Fruit fly (Drosophila melanogaster) whole organism, embryonic: ENCODE results near the gene CG15894.

Experiments used
- CG10321 ChIP-seq: fragments of 200-800 bp; sonication (Bioruptor generic); IDR thresholded peaks from 2 replicates; pipeline ENCODE4 v1.3.6; 2022; ENCODE audit warnings: missing biosample characterization, missing genetic modification characterization
- CG10462 ChIP-seq: fragments of 200-800 bp; sonication (Bioruptor generic); optimal IDR thresholded peaks from 2 replicates; lab custom pipeline; 2016; ENCODE audit warnings: missing biosample characterization, missing genetic modification characterization
- CG13123 ChIP-seq: fragments of 200-800 bp; sonication (Bioruptor generic); optimal IDR thresholded peaks from 2 replicates; lab custom pipeline; 2016; ENCODE audit warnings: missing biosample characterization, missing genetic modification characterization
- CG14710 ChIP-seq: fragments of 200-800 bp; sonication (Bioruptor generic); optimal IDR thresholded peaks from 3 replicates; lab custom pipeline; 2019; ENCODE audit warnings: missing biosample characterization, mild to moderate bottlenecking, missing genetic modification characterization, moderate library complexity
- CG15601 ChIP-seq: fragments of 200-800 bp; sonication (Bioruptor generic); optimal IDR thresholded peaks from 3 replicates; lab custom pipeline; 2019; ENCODE audit warnings: missing biosample characterization, mild to moderate bottlenecking, missing genetic modification characterization, moderate library complexity
- CG1832 ChIP-seq: fragments of 200-800 bp; sonication (Bioruptor generic); optimal IDR thresholded peaks from 2 replicates; lab custom pipeline; 2017; ENCODE audit warnings: missing biosample characterization, mild to moderate bottlenecking, missing genetic modification characterization, inconsistent platforms
- CG18599 ChIP-seq: fragments of 200-800 bp; sonication (Bioruptor generic); optimal IDR thresholded peaks from 3 replicates; lab custom pipeline; 2017; ENCODE audit warnings: missing biosample characterization, missing genetic modification characterization, mild to moderate bottlenecking, moderate library complexity, missing genetic modification reagents
- CG30403 ChIP-seq: fragments of 200-800 bp; sonication (Bioruptor generic); optimal IDR thresholded peaks from 3 replicates; lab custom pipeline; 2016; ENCODE audit warnings: missing biosample characterization, missing genetic modification characterization
- CG32532 ChIP-seq: fragments of 200-800 bp; sonication (Bioruptor generic); IDR thresholded peaks from 2 replicates; pipeline ENCODE4 v1.3.6; 2022; ENCODE audit warnings: missing biosample characterization, missing genetic modification characterization
- CG33557 ChIP-seq: fragments of 200-800 bp; sonication (Bioruptor generic); optimal IDR thresholded peaks from 2 replicates; lab custom pipeline; 2019; ENCODE audit warnings: missing biosample characterization, mild to moderate bottlenecking, missing genetic modification characterization, moderate library complexity
- CG34422 ChIP-seq: fragments of 200-800 bp; sonication (Bioruptor generic); IDR thresholded peaks from 3 replicates; pipeline ENCODE4 v1.3.6; 2022; ENCODE audit warnings: missing biosample characterization, missing genetic modification characterization
- CG4404 ChIP-seq: fragments of 200-800 bp; sonication (Bioruptor generic); IDR thresholded peaks from 2 replicates; pipeline ENCODE4 v1.3.6; 2022; ENCODE audit warnings: missing biosample characterization, missing genetic modification characterization
- CG4730 ChIP-seq: fragments of 200-800 bp; sonication (Bioruptor generic); IDR thresholded peaks from 2 replicates; pipeline ENCODE4 v1.3.6; 2022; ENCODE audit warnings: missing biosample characterization, missing genetic modification characterization
- CG4854 ChIP-seq: fragments of 200-800 bp; sonication (Bioruptor generic); optimal IDR thresholded peaks from 2 replicates; lab custom pipeline; 2016; ENCODE audit warnings: missing biosample characterization, missing genetic modification characterization, inconsistent platforms
- CG5245 ChIP-seq: fragments of 200-800 bp; sonication (Bioruptor generic); optimal IDR thresholded peaks from 3 replicates; lab custom pipeline; 2016; ENCODE audit warnings: missing biosample characterization, missing genetic modification characterization
- CG7556 ChIP-seq: fragments of 200-800 bp; sonication (Bioruptor generic); optimal IDR thresholded peaks from 2 replicates; lab custom pipeline; 2017; ENCODE audit warnings: missing biosample characterization, mild to moderate bottlenecking, missing genetic modification characterization
- CG7745 ChIP-seq: fragments of 200-800 bp; sonication (Bioruptor generic); optimal IDR thresholded peaks from 2 replicates; lab custom pipeline; 2018; ENCODE audit warnings: missing biosample characterization, mild to moderate bottlenecking, missing genetic modification characterization, moderate library complexity
- CG7987 ChIP-seq: fragments of 200-800 bp; sonication (Bioruptor generic); optimal IDR thresholded peaks from 2 replicates; lab custom pipeline; 2018; ENCODE audit warnings: missing biosample characterization, mild to moderate bottlenecking, missing genetic modification characterization, moderate library complexity
- CG9215 ChIP-seq: fragments of 200-800 bp; sonication (Bioruptor generic); IDR thresholded peaks from 2 replicates; pipeline ENCODE4 v1.3.6; 2022; ENCODE audit warnings: missing biosample characterization, missing genetic modification characterization
- Dad ChIP-seq: fragments of 200-800 bp; sonication (Bioruptor generic); optimal IDR thresholded peaks from 3 replicates; lab custom pipeline; 2016; ENCODE audit warnings: missing biosample characterization, missing genetic modification characterization
- Dbx ChIP-seq: fragments of 200-800 bp; sonication (Bioruptor generic); IDR thresholded peaks from 3 replicates; pipeline ENCODE4 v1.3.6; 2022; ENCODE audit warnings: missing biosample characterization, missing genetic modification characterization
- Dref ChIP-seq: fragments of 200-800 bp; sonication (Bioruptor generic); IDR thresholded peaks from 2 replicates; pipeline ENCODE4 v1.3.6; 2022; ENCODE audit warnings: missing biosample characterization, missing genetic modification characterization
- Fer1 ChIP-seq: fragments of 200-800 bp; sonication (Bioruptor generic); optimal IDR thresholded peaks from 2 replicates; lab custom pipeline; 2017; ENCODE audit warnings: missing biosample characterization, mild to moderate bottlenecking, missing genetic modification characterization
- H2.0 ChIP-seq: fragments of 200-800 bp; sonication (Bioruptor generic); IDR thresholded peaks from 2 replicates; pipeline ENCODE4 v1.3.6; 2022; ENCODE audit warnings: missing biosample characterization, missing genetic modification characterization
- Kr ChIP-seq: fragments of 200-800 bp; sonication (Bioruptor generic); optimal IDR thresholded peaks from 2 replicates; lab custom pipeline; 2017; ENCODE audit warnings: missing biosample characterization, mild to moderate bottlenecking, missing genetic modification characterization
- Lhr ChIP-seq: fragments of 200-800 bp; sonication (Bioruptor generic); optimal IDR thresholded peaks from 3 replicates; lab custom pipeline; 2017; ENCODE audit warnings: mild to moderate bottlenecking, missing biosample characterization, missing genetic modification reagents, missing genetic modification characterization
- Lpt ChIP-seq: fragments of >200 bp; optimal IDR thresholded peaks from 2 replicates; lab custom pipeline; 2018; ENCODE audit warnings: missing biosample characterization, missing genetic modification characterization
- MBD-R2 ChIP-seq: fragments of 200-800 bp; sonication (Bioruptor generic); IDR thresholded peaks from 2 replicates; pipeline ENCODE4 v1.3.6; 2022; ENCODE audit warnings: missing biosample characterization, missing genetic modification characterization
- NC2α ChIP-seq: fragments of 200-800 bp; sonication (Bioruptor generic); optimal IDR thresholded peaks from 2 replicates; lab custom pipeline; 2016; ENCODE audit warnings: missing biosample characterization, missing genetic modification characterization
- NC2β ChIP-seq: fragments of 200-800 bp; sonication (Bioruptor generic); optimal IDR thresholded peaks from 2 replicates; lab custom pipeline; 2016; ENCODE audit warnings: missing biosample characterization, missing genetic modification characterization
- Xbp1 ChIP-seq: fragments of 200-800 bp; sonication (Bioruptor generic); optimal IDR thresholded peaks from 3 replicates; lab custom pipeline; 2016; ENCODE audit warnings: missing biosample characterization, mild to moderate bottlenecking, missing genetic modification characterization
- aop ChIP-seq: fragments of 200-800 bp; sonication (Bioruptor generic); IDR thresholded peaks from 2 replicates; pipeline ENCODE4 v1.3.6; 2022; ENCODE audit warnings: missing biosample characterization, missing genetic modification characterization
- ash1 ChIP-seq: fragments of 200-800 bp; sonication (Bioruptor generic); optimal IDR thresholded peaks from 2 replicates; lab custom pipeline; 2018; ENCODE audit warnings: missing biosample characterization, mild to moderate bottlenecking, missing genetic modification characterization
- bigmax ChIP-seq: fragments of 200-800 bp; sonication (Bioruptor generic); optimal IDR thresholded peaks from 2 replicates; lab custom pipeline; 2018; ENCODE audit warnings: missing biosample characterization, mild to moderate bottlenecking, missing genetic modification characterization
- btn ChIP-seq: fragments of 200-800 bp; sonication (Bioruptor generic); optimal IDR thresholded peaks from 2 replicates; lab custom pipeline; 2016; ENCODE audit warnings: missing biosample characterization, missing genetic modification characterization
- cg ChIP-seq: fragments of 200-800 bp; sonication (Bioruptor generic); optimal IDR thresholded peaks from 3 replicates; lab custom pipeline; 2019; ENCODE audit warnings: missing biosample characterization, mild to moderate bottlenecking, missing genetic modification characterization, moderate library complexity
- ci ChIP-seq: fragments of 200-800 bp; sonication (Bioruptor generic); IDR thresholded peaks from 3 replicates; pipeline ENCODE4 v1.3.6; 2022; ENCODE audit warnings: missing biosample characterization, missing genetic modification characterization
- cwo ChIP-seq: fragments of 200-800 bp; sonication (Bioruptor generic); optimal IDR thresholded peaks from 3 replicates; lab custom pipeline; 2017; ENCODE audit warnings: missing biosample characterization, missing genetic modification characterization, mild to moderate bottlenecking, moderate library complexity, missing genetic modification reagents
- danr ChIP-seq: fragments of 200-800 bp; sonication (Bioruptor generic); IDR thresholded peaks from 2 replicates; pipeline ENCODE4 v1.3.6; 2022; ENCODE audit warnings: missing biosample characterization, missing genetic modification characterization
- eve ChIP-seq, 2 experiments: fragments of >200 bp; optimal IDR thresholded peaks; 2 replicates each; lab custom pipeline; 2017; ENCODE audit warnings: missing biosample characterization in 2 of 2, missing genetic modification characterization in 2 of 2
- fd102C ChIP-seq: fragments of 200-800 bp; sonication (Bioruptor generic); optimal IDR thresholded peaks from 2 replicates; lab custom pipeline; 2018; ENCODE audit warnings: missing biosample characterization, mild to moderate bottlenecking, missing genetic modification characterization, moderate library complexity
- fd96Cb ChIP-seq: fragments of 200-800 bp; sonication (Bioruptor generic); optimal IDR thresholded peaks from 2 replicates; lab custom pipeline; 2018; ENCODE audit warnings: missing biosample characterization, mild to moderate bottlenecking, missing genetic modification characterization, moderate library complexity
- ftz-f1 ChIP-seq: fragments of 200-800 bp; sonication (Bioruptor generic); optimal IDR thresholded peaks from 2 replicates; lab custom pipeline; 2016; ENCODE audit warnings: missing biosample characterization, missing genetic modification characterization
- gfzf ChIP-seq: fragments of 200-800 bp; sonication (Bioruptor generic); optimal IDR thresholded peaks from 2 replicates; lab custom pipeline; 2016; ENCODE audit warnings: missing biosample characterization, mild to moderate bottlenecking, missing genetic modification characterization, moderate library complexity
- gsb ChIP-seq: fragments of 200-800 bp; sonication (Bioruptor generic); IDR thresholded peaks from 2 replicates; pipeline ENCODE4 v1.3.6; 2022; ENCODE audit warnings: missing biosample characterization, missing genetic modification characterization
- pan ChIP-seq, 4 experiments: fragments of >200 bp in 3 of 4; fragments of 200-800 bp in 1 of 4; sonication (Bioruptor generic) in 1 of 4; optimal IDR thresholded peaks in 3 of 4; IDR thresholded peaks in 1 of 4; 2 replicates each; pipeline versions ENCODE4 v1.3.6 to Lab custom; 2017 to 2022; ENCODE audit warnings: missing biosample characterization in 2 of 4, missing genetic modification characterization in 2 of 4, mixed read lengths in 1 of 4
- pita ChIP-seq: fragments of 200-800 bp; sonication (Bioruptor generic); optimal IDR thresholded peaks from 2 replicates; lab custom pipeline; 2017; ENCODE audit warnings: missing biosample characterization, mild to moderate bottlenecking, missing genetic modification characterization
- scrt ChIP-seq: fragments of 200-800 bp; sonication (Bioruptor generic); optimal IDR thresholded peaks from 2 replicates; lab custom pipeline; 2018; ENCODE audit warnings: missing biosample characterization, mild to moderate bottlenecking, missing genetic modification characterization, moderate library complexity
- tgo ChIP-seq: fragments of 200-800 bp; sonication (Bioruptor generic); IDR thresholded peaks from 3 replicates; pipeline ENCODE4 v1.3.6; 2022; ENCODE audit warnings: missing biosample characterization, missing genetic modification characterization
- tna ChIP-seq: fragments of 200-800 bp; sonication (Bioruptor generic); IDR thresholded peaks from 2 replicates; pipeline ENCODE4 v1.3.6; 2022; ENCODE audit warnings: missing biosample characterization, missing genetic modification characterization; ENCODE audit not compliant: partially characterized antibody
- zfh1 ChIP-seq: fragments of 200-800 bp; sonication (Bioruptor generic); IDR thresholded peaks from 3 replicates; pipeline ENCODE4 v1.3.6; 2022; ENCODE audit warnings: missing biosample characterization, missing genetic modification characterization

The CG15894 gene

DNA sequence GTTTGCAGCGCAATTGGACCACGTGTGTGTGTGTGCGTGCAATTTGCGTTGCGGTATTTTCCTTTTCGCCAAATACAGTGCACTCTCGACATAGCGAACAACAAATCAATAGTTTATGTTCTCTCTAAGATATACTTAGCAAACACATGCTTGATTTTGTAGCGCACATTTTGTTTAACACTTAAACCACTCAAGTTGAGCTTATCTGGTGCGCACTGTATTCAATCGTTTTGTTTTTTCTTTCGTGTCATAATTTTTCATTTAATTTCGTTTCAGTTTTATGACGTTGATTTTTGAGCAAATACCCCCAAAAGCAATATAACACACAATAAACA is 57.3 kb downstream of the CG15894 start (continued):
- peak; percentile 76 for TF ChIP-seq fd96Cb
- no peak for TF ChIP-seq bigmax (GFP tag; lab: Kevin White, UChicago)
- TF ChIP-seq Dad: peak; percentile 76
- peak; percentile 65 for TF ChIP-seq CG4854 (GFP tag; lab: Kevin White, UChicago)
- peak; percentile 7 for TF ChIP-seq CG33557
- peak; percentile 85 for TF ChIP-seq gsb (GFP tag; lab: Robert Waterston, UW)
- no peak for TF ChIP-seq tna (GFP tag; lab: Robert Waterston, UW)
- TF ChIP-seq scrt (GFP tag; lab: Kevin White, UChicago): peak; percentile 70
- peak; percentile 72 for TF ChIP-seq CG5245 (GFP tag; lab: Kevin White, UChicago)
- TF ChIP-seq ftz-f1 (GFP tag; lab: Kevin White, UChicago): no peak
- peak; percentile 86 for TF ChIP-seq tgo (GFP tag; lab: Robert Waterston, UW)
- peak; percentile 76; the same call in 1 of the 2 replicates for TF ChIP-seq MBD-R2 (GFP tag; lab: Robert Waterston, UW)
- TF ChIP-seq CG10462: peak; percentile 47
- TF ChIP-seq cwo: peak; percentile 81
- peak; percentile 95 for TF ChIP-seq CG32532 (GFP tag; lab: Robert Waterston, UW)
- TF ChIP-seq CG30403 (GFP tag; lab: Kevin White, UChicago): peak; percentile 81
- TF ChIP-seq CG4730 (GFP tag; lab: Robert Waterston, UW): peak; percentile 84
- no peak for TF ChIP-seq fd102C (GFP tag; lab: Kevin White, UChicago)
- TF ChIP-seq CG14710 (tag; lab: Kevin White, UChicago): no peak
- no peak for TF ChIP-seq CG1832 (GFP tag; lab: Kevin White, UChicago)
- peak; percentile 59; the same call in 1 of the 2 replicates for TF ChIP-seq CG10321 (GFP tag; lab: Robert Waterston, UW)
- peak; percentile 69 for TF ChIP-seq aop (GFP tag; lab: Robert Waterston, UW)
- TF ChIP-seq Dref (GFP tag; lab: Robert Waterston, UW): 0 out of 2 replicates have a peak, but pooled peaks have one; percentile 28
- TF ChIP-seq H2.0 (GFP tag; lab: Robert Waterston, UW): peak; percentile 88
- peak; percentile 87 for TF ChIP-seq Fer1 (GFP tag; lab: Kevin White, UChicago)
- TF ChIP-seq CG15601 (tag; lab: Kevin White, UChicago): peak; percentile 4
- peak; percentile 87 for TF ChIP-seq Xbp1 (GFP tag; lab: Kevin White, UChicago)
- TF ChIP-seq CG34422 (GFP tag; lab: Robert Waterston, UW): peak; percentile 93
- TF ChIP-seq zfh1 (GFP tag; lab: Robert Waterston, UW): peak; percentile 89
- no peak for TF ChIP-seq Lpt (GFP tag; lab: Kevin White, UChicago)
- TF ChIP-seq Kr (GFP tag; lab: Kevin White, UChicago): no peak
- TF ChIP-seq eve (GFP tag; optimal IDR thresholded peaks at IDR 0.05; lab: Kevin White, UChicago): no peak
- peak; percentile 69 for TF ChIP-seq ash1 (GFP tag; lab: Kevin White, UChicago)
- peak; percentile 61 for TF ChIP-seq btn (GFP tag; lab: Kevin White, UChicago)
- TF ChIP-seq NC2α: peak; percentile 16
- TF ChIP-seq danr: peak; percentile 77
- TF ChIP-seq pita (GFP tag; lab: Kevin White, UChicago): no peak
- no peak for TF ChIP-seq gfzf (GFP tag; lab: Kevin White, UChicago)
- no peak for TF ChIP-seq pan (optimal IDR thresholded peaks at IDR 0.05; lab: Kevin White, UChicago)
- TF ChIP-seq pan (GFP tag; optimal IDR thresholded peaks at IDR 0.05 in 1 of 2, IDR thresholded peaks at IDR 0.05 in 1 of 2): peak in 1 of 2 experiments; percentile 93
- peak; percentile 40 for TF ChIP-seq cg (GFP tag; lab: Kevin White, UChicago)
- TF ChIP-seq CG13123 (GFP tag; lab: Kevin White, UChicago): peak; percentile 64
- TF ChIP-seq Lhr (GFP tag; lab: Kevin White, UChicago): no peak
- peak; percentile 80 for TF ChIP-seq CG9215 (GFP tag; lab: Robert Waterston, UW)
- TF ChIP-seq ci (GFP tag; lab: Robert Waterston, UW): peak; percentile 93
- peak; percentile 40 for TF ChIP-seq CG7987 (GFP tag; lab: Kevin White, UChicago)
- TF ChIP-seq CG7745 (tag; lab: Kevin White, UChicago): no peak
- peak; percentile 72 for TF ChIP-seq CG4404
- peak; percentile 79 for TF ChIP-seq CG7556 (GFP tag; lab: Kevin White, UChicago)
- TF ChIP-seq CG18599 (GFP tag; lab: Kevin White, UChicago): peak; percentile 92
- TF ChIP-seq Dbx: peak; percentile 90
- peak; percentile 45 for TF ChIP-seq NC2β (GFP tag; lab: Kevin White, UChicago)
